Fruit fly (Drosophila melanogaster) whole organism, pupa: Measurements from ENCODE around the gene spn-E.

ENCODE experiments used
- EcR ChIP-seq: fragments of 200-800 bp; sonication (Bioruptor generic); optimal IDR thresholded peaks from 3 replicates; lab custom pipeline; 2019; ENCODE audit warnings: missing biosample characterization, missing genetic modification characterization, mild to moderate bottlenecking, moderate library complexity, missing genetic modification reagents
- Ets98B ChIP-seq: fragments of 200-800 bp; sonication (Bioruptor generic); IDR thresholded peaks from 2 replicates; pipeline ENCODE4 v1.3.6; 2022; ENCODE audit warnings: missing biosample characterization, missing genetic modification characterization

- TF ChIP-seq EcR: no peak
- TF ChIP-seq Ets98B (GFP tag; lab: Robert Waterston, UW): peak; percentile 28; the same call in 1 of the 2 replicates
These were observed 42.9 kb upstream of the spn-E start for dm6 chr3R:15794258-15794727.
